Worm (Caenorhabditis elegans): Measurements from ENCODE around the gene fpn-1.2.

fpn-1.2 gene

DNA sequence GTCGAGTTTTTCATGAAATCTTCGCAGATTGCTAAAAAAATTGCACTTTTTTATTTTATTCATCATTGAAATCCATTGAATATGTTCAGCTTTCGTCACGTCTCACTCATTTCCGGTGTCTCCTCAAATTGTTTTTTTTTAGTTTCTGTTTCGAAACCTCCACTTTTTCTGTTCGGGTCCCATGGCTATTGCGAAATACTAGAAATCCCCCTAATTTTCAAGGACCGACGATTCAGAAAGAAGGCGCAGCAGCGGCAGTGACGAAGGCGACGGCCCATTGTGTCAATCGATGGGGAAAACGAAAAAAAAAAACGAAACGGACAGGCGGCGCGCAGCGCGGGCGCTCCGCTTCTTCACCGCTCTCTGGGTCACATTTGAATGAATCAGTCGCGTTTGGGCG lies 7.5 kb upstream of the fpn-1.2 start:
- TF ChIP-seq unc-62 (GFP tag; optimal IDR thresholded peaks at IDR 0.05) = no peak

ce11 chrV:1471078-1471969 lies 6.8 kb upstream of the fpn-1.2 start:
- TF ChIP-seq unc-62 (GFP tag; optimal IDR thresholded peaks at IDR 0.05) = no peak

ce11 chrV:1468905-1469304 lies 4.4 kb upstream of the fpn-1.2 start:
- TF ChIP-seq unc-62 (GFP tag; optimal IDR thresholded peaks at IDR 0.05) = no peak

- TF ChIP-seq unc-62 (GFP tag; optimal IDR thresholded peaks at IDR 0.05) = no peak
Measured at ce11 chrV:1467444-1467843, 2.9 kb upstream of the fpn-1.2 start, which contains the start of gene gid-8. Gene gid-8, plus strand, starts transcription at chrV:1467744.

DNA sequence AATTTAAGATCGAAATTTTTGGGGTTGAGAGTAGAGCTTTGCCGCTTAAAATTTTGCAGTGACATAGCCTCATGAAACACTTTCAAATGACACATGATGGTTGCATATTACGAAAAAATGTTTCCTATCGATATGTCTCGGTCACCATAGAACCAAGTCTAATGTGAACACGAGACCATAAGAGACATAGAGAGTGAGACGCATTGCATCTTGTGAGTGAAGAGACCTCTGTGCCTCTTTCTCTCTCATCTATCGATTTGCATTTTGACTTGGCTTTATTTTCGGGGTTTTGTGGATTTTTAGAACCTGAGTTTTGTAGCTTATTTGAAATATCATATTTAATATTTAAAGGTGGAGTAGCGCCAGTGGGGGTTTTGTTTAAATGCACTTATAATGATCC lies 2.5 kb upstream of the fpn-1.2 start:
- TF ChIP-seq unc-62 (GFP tag; optimal IDR thresholded peaks at IDR 0.05) = no peak

ce11 chrV:1465932-1466331 lies 1.4 kb upstream of the fpn-1.2 start:
- no peak for TF ChIP-seq unc-62 (GFP tag; optimal IDR thresholded peaks at IDR 0.05)

ce11 chrV:1460069-1460468 lies 4.4 kb downstream of the fpn-1.2 start, which contains the start of gene hacd-1:
Gene hacd-1, plus strand, starts transcription at chrV:1460369.
- no peak for TF ChIP-seq unc-62 (GFP tag; optimal IDR thresholded peaks at IDR 0.05)

DNA sequence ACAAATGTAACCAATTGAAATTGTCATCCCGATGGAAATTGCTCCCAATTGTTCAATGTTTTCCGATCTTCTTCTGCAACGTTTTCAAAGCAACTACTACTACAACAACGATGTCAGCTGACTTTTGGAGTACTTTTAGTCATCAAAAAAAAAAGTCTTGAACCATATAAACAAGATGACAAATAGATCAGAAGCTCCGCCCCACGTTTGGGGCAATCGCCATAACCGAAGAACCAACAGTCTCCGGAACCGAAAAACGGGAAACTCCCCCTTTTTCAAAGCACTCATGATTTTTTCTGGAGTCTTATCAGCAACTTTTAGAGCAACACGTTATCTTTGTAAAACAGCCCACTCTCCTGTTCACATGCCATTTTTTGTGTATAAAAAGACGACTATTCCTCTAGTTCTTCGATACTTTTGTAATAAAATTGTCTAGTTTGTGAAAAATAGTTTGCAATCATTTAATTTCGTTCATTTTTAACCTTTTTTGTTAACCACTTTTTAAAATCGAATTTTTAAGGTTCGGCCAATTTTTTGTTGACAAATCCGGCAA lies 5.0 kb downstream of the fpn-1.2 start:
- no peak for TF ChIP-seq unc-62 (GFP tag; optimal IDR thresholded peaks at IDR 0.05)

ce11 chrV:1456614-1457013 lies 7.9 kb downstream of the fpn-1.2 start:
- TF ChIP-seq unc-62 (GFP tag; optimal IDR thresholded peaks at IDR 0.05) = no peak

DNA sequence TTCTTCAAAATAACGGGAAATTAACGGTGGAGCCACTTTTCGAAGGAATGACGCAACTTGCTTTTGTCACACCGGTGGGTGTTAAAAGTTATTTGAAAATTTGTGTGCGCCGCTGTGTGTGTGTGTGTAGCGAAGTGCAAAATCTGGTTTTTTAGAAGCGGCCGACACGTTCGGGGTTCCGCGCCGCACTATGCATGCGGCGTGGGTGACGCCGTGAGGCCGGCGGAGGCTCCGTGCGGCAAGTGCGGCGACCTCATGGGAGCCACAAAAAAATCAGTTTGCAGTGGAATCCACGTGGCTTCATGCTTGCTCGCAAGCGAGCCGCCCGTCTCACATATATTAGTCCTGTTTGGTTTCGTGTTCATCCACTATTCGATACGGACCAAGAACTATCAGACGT lies 9.2 kb downstream of the fpn-1.2 start:
- no peak for TF ChIP-seq unc-62 (GFP tag; optimal IDR thresholded peaks at IDR 0.05)

- TF ChIP-seq unc-62 (GFP tag; optimal IDR thresholded peaks at IDR 0.05) = no peak
Measured at ce11 chrV:1454762-1455161, 9.7 kb downstream of the fpn-1.2 start, which contains the start of gene chil-14. Gene chil-14, plus strand, starts transcription at chrV:1455062.

ce11 chrV:1451334-1451733 lies 13.2 kb downstream of the fpn-1.2 start, which contains the start of gene srj-23:
Gene srj-23, plus strand, starts transcription at chrV:1451634.
- TF ChIP-seq unc-62 (GFP tag; optimal IDR thresholded peaks at IDR 0.05) = no peak

DNA sequence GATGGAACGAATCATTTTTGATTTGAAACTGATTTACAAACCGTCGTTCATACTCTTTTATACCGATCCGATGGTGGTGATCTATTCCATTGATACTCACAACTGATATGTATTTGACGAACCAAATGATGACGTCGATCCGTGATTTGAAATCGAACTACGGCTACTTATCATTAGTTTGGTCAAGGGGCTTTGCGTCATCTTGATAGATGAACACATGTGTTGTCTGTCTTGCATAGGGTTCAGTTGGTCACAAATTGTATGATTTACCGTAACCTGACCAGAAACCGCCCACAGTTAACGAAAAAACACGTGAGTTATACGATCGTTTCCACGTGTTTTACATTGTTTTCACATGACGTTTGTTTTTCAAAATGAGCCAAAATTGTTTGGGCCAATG lies 14.3 kb downstream of the fpn-1.2 start, which contains the start of gene cnc-2:
Gene cnc-2 (minus strand): TSS at position 24 of the 400 bp plus-strand sequence.
- no peak for TF ChIP-seq unc-62 (GFP tag; optimal IDR thresholded peaks at IDR 0.05)

DNA sequence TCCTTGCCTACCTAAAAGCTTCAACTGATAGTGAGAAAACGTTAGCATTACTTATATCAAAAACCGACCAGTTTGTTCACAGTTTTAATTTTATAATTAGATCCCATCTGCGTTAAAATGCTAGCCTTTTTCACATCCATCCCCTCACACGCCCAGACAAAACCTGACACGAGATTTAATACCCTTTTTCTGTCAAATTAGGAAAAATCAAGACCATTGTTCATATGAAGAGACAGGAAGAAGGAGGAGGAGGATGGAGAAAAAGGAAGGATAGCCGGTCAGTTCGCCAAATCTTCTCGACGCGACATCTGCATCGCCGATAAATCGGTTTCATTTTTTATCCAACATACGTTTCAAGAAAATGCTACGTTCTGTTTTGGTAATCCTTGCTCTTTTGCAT lies 16.8 kb downstream of the fpn-1.2 start, which contains the start of gene cnc-3:
Gene cnc-3 (plus strand): TSS at position 281 of the 400 bp plus-strand sequence.
- TF ChIP-seq unc-62 (GFP tag; optimal IDR thresholded peaks at IDR 0.05) = no peak

ce11 chrV:1447079-1447478 lies 17.4 kb downstream of the fpn-1.2 start, which contains the start of gene cnc-4:
Gene cnc-4, plus strand, starts transcription at chrV:1447195.
- no peak for TF ChIP-seq unc-62 (GFP tag; optimal IDR thresholded peaks at IDR 0.05)

ce11 chrV:1445081-1445480 lies 19.4 kb downstream of the fpn-1.2 start, which contains the start of gene cnc-5:
Gene cnc-5, plus strand, starts transcription at chrV:1445381.
- TF ChIP-seq unc-62 (GFP tag; optimal IDR thresholded peaks at IDR 0.05) = no peak

DNA sequence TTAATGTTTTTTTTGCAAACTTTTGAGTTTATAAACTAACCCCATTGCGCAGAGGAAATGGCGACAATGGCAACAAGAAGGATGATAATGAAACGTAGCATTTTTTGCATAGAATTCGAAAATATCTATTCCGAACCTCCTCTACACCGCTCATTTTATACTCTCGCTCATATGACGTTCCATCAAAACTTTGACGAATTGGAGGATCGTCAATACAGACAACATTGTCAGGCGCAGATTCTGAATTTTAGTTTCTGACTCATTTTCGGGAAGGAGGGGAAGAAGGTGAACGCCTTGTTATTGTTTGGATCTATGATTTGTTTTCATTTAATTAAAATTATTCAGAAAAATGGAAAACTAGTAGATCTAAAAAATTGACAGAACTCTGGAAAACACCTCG lies 20.3 kb downstream of the fpn-1.2 start, which contains the start of gene cnc-1:
Gene cnc-1 (minus strand): TSS at position 101 of the 400 bp plus-strand sequence.
- no peak for TF ChIP-seq unc-62 (GFP tag; optimal IDR thresholded peaks at IDR 0.05)

All from whole organism, dauer.